Worm (Caenorhabditis elegans) whole organism, L4 larva: ENCODE measurements around the gene nmad-1.
A peak's percentile ranks its signal among the peaks of the same experiment; 100 is the strongest.

Source experiments
- F10B5.3 ChIP-seq: sonication (generic microtip); optimal IDR thresholded peaks from 2 replicates; lab custom pipeline; 2016; ENCODE audit warnings: mild to moderate bottlenecking, missing genetic modification characterization, missing compliant biosample characterization
- F37D6.2 ChIP-seq: sonication (generic microtip); optimal IDR thresholded peaks from 2 replicates; lab custom pipeline; 2016; ENCODE audit warnings: mild to moderate bottlenecking, missing genetic modification characterization, missing compliant biosample characterization
- F49E8.2 ChIP-seq: sonication (generic microtip); optimal IDR thresholded peaks from 2 replicates; lab custom pipeline; 2016; ENCODE audit warnings: missing compliant biosample characterization, mild to moderate bottlenecking, missing genetic modification characterization, borderline replicate concordance
- R02D3.7 ChIP-seq: fragments of 150-350 bp; sonication (generic microtip); optimal IDR thresholded peaks from 3 replicates; lab custom pipeline; 2014; ENCODE audit warnings: missing biosample characterization, missing genetic modification characterization
- T26A8.4 ChIP-seq: fragments of 200-800 bp; sonication (Bioruptor generic); IDR thresholded peaks from 2 replicates; pipeline ENCODE4 v1.3.6; 2022; ENCODE audit warnings: missing genetic modification characterization, missing compliant biosample characterization
- Y48G9A.11 ChIP-seq: fragments of 200-800 bp; sonication (Bioruptor generic); IDR thresholded peaks from 2 replicates; pipeline ENCODE4 v1.3.6; 2022; ENCODE audit warnings: missing genetic modification reagents, missing genetic modification characterization, missing compliant biosample characterization
- Y5F2A.4 ChIP-seq: fragments of 200-800 bp; sonication (Bioruptor generic); optimal IDR thresholded peaks from 2 replicates; lab custom pipeline; 2018; ENCODE audit warnings: mild to moderate bottlenecking, missing genetic modification characterization, missing compliant biosample characterization
- ZK337.2 ChIP-seq: fragments of 200-800 bp; sonication (Bioruptor generic); IDR thresholded peaks from 2 replicates; pipeline ENCODE4 v1.3.6; 2022; ENCODE audit warnings: missing genetic modification reagents, missing genetic modification characterization, missing compliant biosample characterization
- ama-1 ChIP-seq: fragments of 150-350 bp; optimal IDR thresholded peaks from 2 replicates; lab custom pipeline; 2014; ENCODE audit warnings: inconsistent platforms, mixed read lengths
- ceh-32 ChIP-seq: sonication (generic microtip); optimal IDR thresholded peaks from 2 replicates; lab custom pipeline; 2016; ENCODE audit warnings: mild to moderate bottlenecking, missing genetic modification characterization, missing compliant biosample characterization; ENCODE audit not compliant: poor library complexity
- ceh-62 ChIP-seq: sonication (generic microtip); optimal IDR thresholded peaks from 2 replicates; lab custom pipeline; 2017; ENCODE audit warnings: missing biosample characterization, missing genetic modification characterization
- cey-2 ChIP-seq: sonication (generic microtip); optimal IDR thresholded peaks from 3 replicates; lab custom pipeline; 2017; ENCODE audit warnings: missing genetic modification characterization, mild to moderate bottlenecking, missing compliant biosample characterization, antibody characterized with exemption, borderline replicate concordance; ENCODE audit not compliant: insufficient read depth
- ctbp-1 ChIP-seq: fragments of 200-800 bp; sonication (Bioruptor generic); IDR thresholded peaks from 2 replicates; pipeline ENCODE4 v1.3.6; 2022; ENCODE audit warnings: missing genetic modification reagents, missing genetic modification characterization, missing compliant biosample characterization
- dmd-9 ChIP-seq: fragments of 200-800 bp; sonication (Bioruptor generic); IDR thresholded peaks from 2 replicates; pipeline ENCODE4 v1.3.6; 2022; ENCODE audit warnings: missing genetic modification reagents, missing genetic modification characterization, missing compliant biosample characterization
- dpl-1 ChIP-seq: fragments of 150-350 bp; optimal IDR thresholded peaks from 2 replicates; lab custom pipeline; 2014; ENCODE audit warnings: missing biosample characterization, missing genetic modification reagents, missing genetic modification characterization
- fos-1 ChIP-seq: fragments of 150-350 bp; optimal IDR thresholded peaks from 2 replicates; lab custom pipeline; 2014; ENCODE audit warnings: missing biosample characterization, missing genetic modification characterization
- hif-1 ChIP-seq, 2 experiments: sonication (generic microtip); optimal IDR thresholded peaks; 2 replicates each; lab custom pipeline; 2016 to 2017; ENCODE audit warnings: missing compliant biosample characterization in 2 of 2, missing genetic modification characterization in 2 of 2, missing genetic modification reagents in 2 of 2, missing genotype in 2 of 2, mild to moderate bottlenecking in 1 of 2
- hlh-30 ChIP-seq: sonication (generic microtip); optimal IDR thresholded peaks from 2 replicates; lab custom pipeline; 2017; ENCODE audit warnings: antibody characterized with exemption, mild to moderate bottlenecking, missing genetic modification characterization, missing compliant biosample characterization; ENCODE audit not compliant: insufficient read depth
- jun-1 ChIP-seq: fragments of 150-350 bp; optimal IDR thresholded peaks from 2 replicates; lab custom pipeline; 2014; ENCODE audit warnings: missing biosample characterization, missing genetic modification reagents, missing genetic modification characterization
- lin-13 ChIP-seq: fragments of 150-350 bp; optimal IDR thresholded peaks from 2 replicates; lab custom pipeline; 2014; ENCODE audit warnings: missing biosample characterization, missing genetic modification reagents, missing genetic modification characterization
- lin-39 ChIP-seq: fragments of 150-350 bp; optimal IDR thresholded peaks from 2 replicates; lab custom pipeline; 2014; ENCODE audit warnings: missing biosample characterization, missing genetic modification reagents, missing genetic modification characterization
- lir-3 ChIP-seq: sonication (generic microtip); optimal IDR thresholded peaks from 2 replicates; lab custom pipeline; 2016; ENCODE audit warnings: mild to moderate bottlenecking, missing genetic modification characterization, missing compliant biosample characterization
- lsy-2 ChIP-seq, 2 experiments: fragments of 150-350 bp in 1 of 2; sonication (generic microtip) in 1 of 2; optimal IDR thresholded peaks; 2 replicates each; lab custom pipeline; 2014 to 2017; ENCODE audit warnings: missing biosample characterization in 2 of 2, missing genetic modification characterization in 2 of 2
- madf-5 ChIP-seq, 2 experiments: fragments of 200-800 bp; sonication (Bioruptor generic); IDR thresholded peaks; 2 replicates each; pipeline ENCODE4 v1.3.6; 2022; ENCODE audit warnings: missing compliant biosample characterization in 2 of 2, missing genetic modification characterization in 2 of 2
- mdl-1 ChIP-seq, 2 experiments: fragments of 150-350 bp in 1 of 2; sonication (generic microtip) in 1 of 2; optimal IDR thresholded peaks; 2 replicates each; lab custom pipeline; 2014 to 2017; ENCODE audit warnings: missing biosample characterization in 2 of 2, missing genetic modification characterization in 2 of 2
- mep-1 ChIP-seq: fragments of 150-350 bp; sonication (generic microtip); optimal IDR thresholded peaks from 3 replicates; lab custom pipeline; 2014; ENCODE audit warnings: missing biosample characterization, missing genetic modification characterization
- mes-2 ChIP-seq: sonication (generic microtip); optimal IDR thresholded peaks from 2 replicates; lab custom pipeline; 2016; ENCODE audit warnings: missing genotype, mild to moderate bottlenecking, missing genetic modification characterization, missing compliant biosample characterization; ENCODE audit not compliant: poor library complexity, severe bottlenecking
- nhr-102 ChIP-seq: sonication (generic microtip); optimal IDR thresholded peaks from 2 replicates; lab custom pipeline; 2016; ENCODE audit warnings: mild to moderate bottlenecking, missing genetic modification characterization, moderate library complexity, missing compliant biosample characterization
- nhr-11 ChIP-seq: fragments of 150-350 bp; optimal IDR thresholded peaks from 2 replicates; lab custom pipeline; 2014; ENCODE audit warnings: missing biosample characterization, missing genetic modification characterization
- nhr-237 ChIP-seq: sonication (generic microtip); optimal IDR thresholded peaks from 2 replicates; lab custom pipeline; 2017; ENCODE audit warnings: missing biosample characterization, missing genetic modification characterization
- nhr-25 ChIP-seq: sonication (generic microtip); optimal IDR thresholded peaks from 2 replicates; lab custom pipeline; 2017; ENCODE audit warnings: missing genetic modification characterization, mild to moderate bottlenecking, missing compliant biosample characterization, antibody characterized with exemption, moderate library complexity, borderline replicate concordance; ENCODE audit not compliant: insufficient read depth
- nhr-48 ChIP-seq: sonication (generic microtip); optimal IDR thresholded peaks from 2 replicates; lab custom pipeline; 2016; ENCODE audit warnings: mild to moderate bottlenecking, missing genetic modification characterization, missing compliant biosample characterization
- php-3 ChIP-seq: fragments of 200-800 bp; sonication (Bioruptor generic); IDR thresholded peaks from 2 replicates; pipeline ENCODE4 v1.3.6; 2022; ENCODE audit warnings: missing genetic modification reagents, missing genetic modification characterization, missing compliant biosample characterization
- pqm-1 ChIP-seq: sonication (generic microtip); optimal IDR thresholded peaks from 2 replicates; lab custom pipeline; 2017; ENCODE audit warnings: missing biosample characterization, missing genetic modification characterization
- sdz-12 ChIP-seq: fragments of 200-800 bp; sonication (Bioruptor generic); optimal IDR thresholded peaks from 2 replicates; lab custom pipeline; 2018; ENCODE audit warnings: mild to moderate bottlenecking, missing genetic modification characterization, missing compliant biosample characterization
- skn-1 ChIP-seq: fragments of 150-350 bp; optimal IDR thresholded peaks from 2 replicates; lab custom pipeline; 2014; ENCODE audit warnings: missing biosample characterization, missing genetic modification characterization
- snpc-1.2 ChIP-seq: fragments of 200-800 bp; sonication (Bioruptor generic); IDR thresholded peaks from 2 replicates; pipeline ENCODE4 v1.3.6; 2022; ENCODE audit warnings: missing genetic modification reagents, missing genetic modification characterization, missing compliant biosample characterization
- unc-39 ChIP-seq: sonication (generic microtip); optimal IDR thresholded peaks from 2 replicates; lab custom pipeline; 2017; ENCODE audit warnings: missing biosample characterization, missing genetic modification characterization
- unc-62 ChIP-seq, 3 experiments: fragments of 150-350 bp in 1 of 3; sonication (generic microtip); optimal IDR thresholded peaks in 2 of 3; peaks in 1 of 3; 1 replicate in 1 of 3; 2 replicates in 2 of 3; lab custom pipeline; 2014 to 2017; ENCODE audit warnings: missing biosample characterization in 3 of 3, missing genetic modification characterization in 3 of 3, missing genetic modification reagents in 3 of 3, missing genotype in 1 of 3
- zfp-3 ChIP-seq: fragments of 200-800 bp; sonication (Bioruptor generic); conservative IDR thresholded peaks from 2 replicates; pipeline ENCODE4 v1.3.6; 2022; ENCODE audit warnings: missing genetic modification reagents, missing genetic modification characterization, missing compliant biosample characterization
- zip-11 ChIP-seq: fragments of 200-800 bp; sonication (Bioruptor generic); IDR thresholded peaks from 2 replicates; pipeline ENCODE4 v1.3.6; 2022; ENCODE audit warnings: missing genetic modification characterization, missing compliant biosample characterization

The nmad-1 gene

DNA sequence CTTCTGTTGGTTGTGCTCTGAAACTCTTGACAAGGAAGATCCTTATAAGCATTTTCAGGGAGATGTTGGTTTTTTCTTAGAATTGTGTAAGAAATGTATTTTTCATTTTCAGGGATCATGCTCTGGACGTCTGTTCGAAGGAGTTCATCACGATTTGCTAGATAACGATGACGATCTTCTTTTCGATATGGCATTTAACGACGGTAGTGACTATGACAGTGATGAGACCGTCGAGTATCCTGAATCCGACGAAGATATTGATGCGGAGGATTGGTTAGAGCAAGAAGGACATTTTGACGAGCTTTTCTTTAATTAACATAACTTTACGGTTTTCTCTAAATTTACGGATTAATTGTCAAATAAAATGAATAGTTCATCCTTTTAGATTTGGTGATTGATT lies 34.0 kb upstream of the nmad-1 start:
- TF ChIP-seq hif-1 (tag; optimal IDR thresholded peaks at IDR 0.05; lab: Kevin White, UChicago) = no peak
- no peak for TF ChIP-seq nhr-102 (tag; lab: Kevin White, UChicago)
- no peak for TF ChIP-seq ceh-32 (tag; lab: Kevin White, UChicago)
- no peak for TF ChIP-seq F37D6.2 (tag; lab: Kevin White, UChicago)
- TF ChIP-seq ama-1 (lab: Kevin White, UChicago) = peak; percentile 64

DNA sequence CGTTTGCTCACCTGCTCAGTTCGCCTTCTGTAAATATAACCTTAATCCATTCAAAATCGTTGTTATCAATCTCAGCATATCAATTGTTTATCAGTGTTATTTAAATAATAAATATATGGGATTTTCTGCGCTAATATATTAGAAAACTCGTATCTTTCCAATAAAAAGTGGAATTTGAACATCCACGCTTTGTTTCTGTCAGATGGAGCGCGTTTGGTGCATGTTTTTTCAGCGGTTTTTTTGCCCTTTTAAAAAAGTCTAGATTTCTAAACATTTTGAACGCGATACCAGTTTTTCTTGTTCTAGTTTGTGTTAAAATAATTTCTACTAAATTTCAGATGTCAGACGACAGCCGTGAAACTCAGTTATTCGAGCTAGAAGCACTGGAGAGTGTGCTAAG lies 32.2 kb upstream of the nmad-1 start, which contains the start of gene F56D2.2:
Gene F56D2.2 (plus strand): TSS at position 339 of the 400 bp plus-strand sequence.
- TF ChIP-seq lsy-2 (tag; optimal IDR thresholded peaks at IDR 0.05; lab: Kevin White, UChicago) (no peak), dpl-1 (peak; percentile 69), mes-2 (tag; lab: Kevin White, UChicago) (peak; percentile 41), jun-1 (tag; lab: Kevin White, UChicago) (no peak), madf-5 (GFP tag; IDR thresholded peaks at IDR 0.05; lab: Robert Waterston, UW) (no peak), lin-39 (tag; lab: Kevin White, UChicago) (no peak), php-3 (no peak), unc-62 (GFP tag; optimal IDR thresholded peaks at IDR 0.05 in 1 of 2; lab: Kevin White, UChicago) (no peak), unc-62 (tag; optimal IDR thresholded peaks at IDR 0.05; lab: Kevin White, UChicago) (no peak)

DNA sequence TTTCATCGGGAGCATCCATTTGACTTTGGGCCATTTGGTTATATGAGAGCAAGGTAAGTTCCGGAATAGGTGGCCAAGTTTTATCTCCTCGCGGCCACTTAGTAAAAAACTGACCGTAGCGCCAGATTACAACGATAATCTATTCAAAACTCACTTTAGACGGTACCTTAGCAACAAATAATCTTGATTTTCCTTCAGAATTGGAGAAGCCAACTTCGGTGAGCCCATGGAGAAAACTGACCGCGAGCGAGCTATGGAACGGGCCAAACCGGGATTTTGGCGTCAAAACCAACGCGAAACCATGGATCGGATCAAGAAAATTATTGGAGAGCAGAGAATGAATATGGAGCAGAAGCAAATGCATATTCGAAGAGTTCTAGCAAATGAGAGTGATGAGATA lies 31.0 kb upstream of the nmad-1 start:
- TF ChIP-seq pqm-1 (tag; lab: Kevin White, UChicago) = no peak
- no peak for TF ChIP-seq cey-2 (tag; lab: Kevin White, UChicago)
- TF ChIP-seq R02D3.7 = no peak
- no peak for TF ChIP-seq sdz-12 (GFP tag; lab: Kevin White, UChicago)
- no peak for TF ChIP-seq mep-1
- no peak for TF ChIP-seq T26A8.4 (GFP tag; lab: Robert Waterston, UW)
- no peak for TF ChIP-seq ZK337.2 (GFP tag; lab: Robert Waterston, UW)
- TF ChIP-seq skn-1 (tag; lab: Kevin White, UChicago) = no peak
- no peak for TF ChIP-seq zip-11 (GFP tag; lab: Robert Waterston, UW)
- no peak for TF ChIP-seq dmd-9 (GFP tag; lab: Robert Waterston, UW)
- no peak for TF ChIP-seq F10B5.3 (tag; lab: Kevin White, UChicago)
- no peak for TF ChIP-seq F49E8.2 (tag; lab: Kevin White, UChicago)
- no peak for TF ChIP-seq lin-13 (GFP tag; lab: Kevin White, UChicago)
- no peak for TF ChIP-seq lin-39 (tag; lab: Kevin White, UChicago)

DNA sequence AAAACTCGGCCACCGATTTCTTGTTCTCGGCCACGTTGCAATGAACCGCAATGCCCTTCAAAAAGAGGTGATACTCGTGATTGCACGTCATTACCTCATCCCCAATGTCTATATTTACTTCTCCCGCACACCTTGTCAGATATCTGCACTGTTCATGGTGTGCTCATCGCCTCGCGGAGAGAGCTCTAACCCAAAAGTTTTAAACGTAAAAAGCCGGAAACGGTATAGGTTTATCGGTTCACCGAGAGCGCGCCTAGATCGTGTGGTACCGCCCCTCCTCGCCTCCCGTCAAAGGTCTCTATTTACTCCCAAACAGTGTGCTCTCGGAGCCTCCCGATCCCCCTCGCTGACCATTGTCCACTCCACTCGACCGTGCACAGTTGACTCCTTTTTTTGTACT lies 29.9 kb upstream of the nmad-1 start, which contains the start of gene F56D2.3:
Gene F56D2.3 (plus strand): TSS at position 301 of the 400 bp plus-strand sequence.
- TF ChIP-seq Y5F2A.4 (GFP tag; lab: Kevin White, UChicago) = no peak
- no peak for TF ChIP-seq unc-39
- TF ChIP-seq hlh-30 (tag; lab: Kevin White, UChicago) = no peak
- no peak for TF ChIP-seq lir-3
- no peak for TF ChIP-seq ama-1 (lab: Kevin White, UChicago)
- no peak for TF ChIP-seq nhr-48 (tag; lab: Kevin White, UChicago)
- TF ChIP-seq mdl-1 (tag; optimal IDR thresholded peaks at IDR 0.05; lab: Kevin White, UChicago) = no peak
- TF ChIP-seq R02D3.7 = no peak
- TF ChIP-seq ceh-62 (tag; lab: Kevin White, UChicago) = no peak
- TF ChIP-seq Y48G9A.11 = no peak
- no peak for TF ChIP-seq fos-1 (tag; lab: Kevin White, UChicago)
- TF ChIP-seq zfp-3 (GFP tag; lab: Robert Waterston, UW) = no peak
- TF ChIP-seq nhr-11 (tag; lab: Kevin White, UChicago) = no peak
- no peak for TF ChIP-seq snpc-1.2
- TF ChIP-seq nhr-25 = no peak
- TF ChIP-seq dpl-1 = no peak
- TF ChIP-seq ctbp-1 (GFP tag; lab: Robert Waterston, UW) = no peak
- no peak for TF ChIP-seq nhr-237 (tag; lab: Kevin White, UChicago)
